Worm (Caenorhabditis elegans) whole organism, L1 larva: Measurements from ENCODE around the gene valv-1.

Experiments used
- C34B4.2 ChIP-seq: sonication (generic microtip); optimal IDR thresholded peaks from 2 replicates; lab custom pipeline; 2017; ENCODE audit warnings: mild to moderate bottlenecking, missing genetic modification characterization, missing compliant biosample characterization
- F16B12.6 ChIP-seq: fragments of 150-350 bp; optimal IDR thresholded peaks from 2 replicates; lab custom pipeline; 2014; ENCODE audit warnings: missing biosample characterization, missing genetic modification characterization
- Y116A8C.19 ChIP-seq: sonication (generic microtip); optimal IDR thresholded peaks from 2 replicates; lab custom pipeline; 2016; ENCODE audit warnings: missing compliant biosample characterization, missing genetic modification characterization, borderline replicate concordance
- alr-1 ChIP-seq: fragments of 200-800 bp; sonication (Bioruptor generic); optimal IDR thresholded peaks from 2 replicates; lab custom pipeline; 2018; ENCODE audit warnings: borderline replicate concordance, mild to moderate bottlenecking, missing genetic modification characterization, missing compliant biosample characterization
- ama-1 ChIP-seq: fragments of 150-350 bp; optimal IDR thresholded peaks from 2 replicates; lab custom pipeline; 2014
- blmp-1 ChIP-seq: fragments of 150-350 bp; optimal IDR thresholded peaks from 2 replicates; lab custom pipeline; 2014; ENCODE audit warnings: missing biosample characterization, missing genetic modification characterization
- ceh-63 ChIP-seq: fragments of 200-800 bp; sonication (Bioruptor generic); optimal IDR thresholded peaks from 2 replicates; lab custom pipeline; 2018; ENCODE audit warnings: mild to moderate bottlenecking, missing genetic modification characterization, missing compliant biosample characterization
- ceh-8 ChIP-seq: fragments of 200-800 bp; sonication (Bioruptor generic); optimal IDR thresholded peaks from 2 replicates; lab custom pipeline; 2018; ENCODE audit warnings: mild to moderate bottlenecking, missing genetic modification characterization, moderate library complexity, missing compliant biosample characterization
- ceh-82 ChIP-seq, 3 experiments: fragments of 150-350 bp in 1 of 3; sonication (generic microtip) in 2 of 3; optimal IDR thresholded peaks; 2 replicates each; lab custom pipeline; 2014 to 2017; ENCODE audit warnings: missing biosample characterization in 3 of 3, missing genetic modification characterization in 3 of 3
- ces-1 ChIP-seq: fragments of 150-350 bp; optimal IDR thresholded peaks from 2 replicates; lab custom pipeline; 2014; ENCODE audit warnings: missing biosample characterization, missing genetic modification reagents, missing genetic modification characterization
- efl-3 ChIP-seq: fragments of 200-800 bp; sonication (Bioruptor generic); optimal IDR thresholded peaks from 2 replicates; lab custom pipeline; 2018; ENCODE audit warnings: mild to moderate bottlenecking, missing genetic modification characterization, missing compliant biosample characterization
- egl-13 ChIP-seq: sonication (generic microtip); optimal IDR thresholded peaks from 2 replicates; lab custom pipeline; 2016; ENCODE audit warnings: missing genotype, missing genetic modification reagents, missing genetic modification characterization, missing compliant biosample characterization
- fkh-10 ChIP-seq: sonication (generic microtip); optimal IDR thresholded peaks from 2 replicates; lab custom pipeline; 2017; ENCODE audit warnings: missing biosample characterization, missing genetic modification reagents, missing genetic modification characterization
- fkh-8 ChIP-seq: sonication (generic microtip); optimal IDR thresholded peaks from 2 replicates; lab custom pipeline; 2016; ENCODE audit warnings: mild to moderate bottlenecking, missing genetic modification characterization, missing compliant biosample characterization
- hlh-17 ChIP-seq: fragments of 200-800 bp; sonication (Bioruptor generic); optimal IDR thresholded peaks from 2 replicates; lab custom pipeline; 2018; ENCODE audit warnings: missing genetic modification characterization, mild to moderate bottlenecking, missing compliant biosample characterization, moderate library complexity, borderline replicate concordance
- hlh-4 ChIP-seq: sonication (generic microtip); optimal IDR thresholded peaks from 2 replicates; lab custom pipeline; 2016; ENCODE audit warnings: mild to moderate bottlenecking, missing genetic modification characterization, missing compliant biosample characterization
- hpl-2 ChIP-seq: fragments of 150-350 bp; optimal IDR thresholded peaks from 2 replicates; lab custom pipeline; 2014; ENCODE audit warnings: missing biosample characterization, missing genetic modification reagents, missing genetic modification characterization
- isw-1 ChIP-seq: fragments of 200-800 bp; sonication (Bioruptor generic); IDR thresholded peaks from 2 replicates; pipeline ENCODE4 v1.3.6; 2022; ENCODE audit warnings: missing genetic modification characterization, missing compliant biosample characterization
- lin-14 ChIP-seq: fragments of 200-800 bp; sonication (Bioruptor generic); optimal IDR thresholded peaks from 2 replicates; lab custom pipeline; 2018; ENCODE audit warnings: mild to moderate bottlenecking, missing genetic modification characterization, moderate library complexity, missing compliant biosample characterization
- lin-15B ChIP-seq: fragments of 150-350 bp; sonication (generic microtip); optimal IDR thresholded peaks from 3 replicates; lab custom pipeline; 2014; ENCODE audit warnings: missing biosample characterization, missing genetic modification characterization
- lin-39 ChIP-seq: fragments of 150-350 bp; optimal IDR thresholded peaks from 2 replicates; lab custom pipeline; 2014; ENCODE audit warnings: missing biosample characterization, missing genetic modification reagents, missing genetic modification characterization
- lir-3 ChIP-seq: sonication (generic microtip); optimal IDR thresholded peaks from 2 replicates; lab custom pipeline; 2016; ENCODE audit warnings: mild to moderate bottlenecking, missing genetic modification characterization, moderate library complexity, missing compliant biosample characterization; ENCODE audit not compliant: poor library complexity
- mef-2 ChIP-seq: fragments of 150-350 bp; optimal IDR thresholded peaks from 2 replicates; lab custom pipeline; 2014; ENCODE audit warnings: missing biosample characterization, missing genetic modification characterization
- nhr-11 ChIP-seq: fragments of 150-350 bp; optimal IDR thresholded peaks from 2 replicates; lab custom pipeline; 2014; ENCODE audit warnings: missing biosample characterization, missing genetic modification characterization
- nhr-20 ChIP-seq: sonication (generic microtip); optimal IDR thresholded peaks from 2 replicates; lab custom pipeline; 2016; ENCODE audit warnings: mild to moderate bottlenecking, missing genetic modification characterization, missing compliant biosample characterization
- nhr-71 ChIP-seq: sonication (generic microtip); optimal IDR thresholded peaks from 2 replicates; lab custom pipeline; 2016; ENCODE audit warnings: mild to moderate bottlenecking, missing genetic modification characterization, moderate library complexity, missing compliant biosample characterization
- nhr-76 ChIP-seq: sonication (generic microtip); optimal IDR thresholded peaks from 2 replicates; lab custom pipeline; 2017; ENCODE audit warnings: missing biosample characterization, missing genetic modification characterization
- nhr-85 ChIP-seq: sonication (generic microtip); peaks from one replicate; lab custom pipeline; 2016; ENCODE audit warnings: missing genetic modification characterization, inconsistent platforms, missing compliant biosample characterization
- pag-3 ChIP-seq: sonication (generic microtip); optimal IDR thresholded peaks from 2 replicates; lab custom pipeline; 2017; ENCODE audit warnings: missing genetic modification characterization, mild to moderate bottlenecking, missing compliant biosample characterization, antibody characterized with exemption, borderline replicate concordance; ENCODE audit not compliant: insufficient read depth
- pax-3 ChIP-seq: fragments of 200-800 bp; sonication (Bioruptor generic); optimal IDR thresholded peaks from 2 replicates; lab custom pipeline; 2018; ENCODE audit warnings: mild to moderate bottlenecking, missing genetic modification characterization, moderate library complexity, missing compliant biosample characterization
- pqm-1 ChIP-seq: sonication (generic microtip); optimal IDR thresholded peaks from 3 replicates; lab custom pipeline; 2017; ENCODE audit warnings: missing biosample characterization, missing genetic modification characterization
- rnt-1 ChIP-seq: sonication (generic microtip); optimal IDR thresholded peaks from 2 replicates; lab custom pipeline; 2016; ENCODE audit warnings: mild to moderate bottlenecking, missing genetic modification characterization, moderate library complexity, missing compliant biosample characterization
- ztf-11 ChIP-seq, 2 experiments: sonication (generic microtip); optimal IDR thresholded peaks; 2 replicates each; lab custom pipeline; 2016 to 2017; ENCODE audit warnings: missing genetic modification characterization in 2 of 2, missing biosample characterization in 1 of 2, missing compliant biosample characterization in 1 of 2
- ztf-4 ChIP-seq: fragments of 150-350 bp; optimal IDR thresholded peaks from 2 replicates; lab custom pipeline; 2014; ENCODE audit warnings: missing biosample characterization, missing genetic modification characterization

Gene valv-1

ce11 chrIV:7456225-7456624 lies 11.1 kb upstream of the valv-1 start, which contains the start of gene F13B6.1:
Gene F13B6.1, plus strand, starts transcription at chrIV:7456525.
- TF ChIP-seq C34B4.2 (tag; lab: Kevin White, UChicago) (no peak), ama-1 (lab: Kevin White, UChicago) (no peak), lir-3 (no peak), fkh-10 (GFP tag; lab: Kevin White, UChicago) (no peak), lin-39 (tag; lab: Kevin White, UChicago) (no peak), ztf-4 (no peak), nhr-71 (tag; lab: Kevin White, UChicago) (no peak), nhr-11 (no peak), ceh-63 (GFP tag; lab: Kevin White, UChicago) (no peak), nhr-20 (tag; lab: Kevin White, UChicago) (no peak), efl-3 (GFP tag; lab: Kevin White, UChicago) (no peak), pax-3 (tag; lab: Kevin White, UChicago) (no peak), ztf-11 (tag; optimal IDR thresholded peaks at IDR 0.05; lab: Kevin White, UChicago) (no peak), blmp-1 (tag; lab: Kevin White, UChicago) (no peak)
- TF ChIP-seq, all 84 proteins: peak for 0

- TF ChIP-seq blmp-1 (tag; lab: Kevin White, UChicago) = peak; percentile 60
- no peak for TF ChIP-seq hpl-2
- TF ChIP-seq, all 84 proteins: peak for 1
Measured at ce11 chrIV:7454890-7455289, 9.8 kb upstream of the valv-1 start.

ce11 chrIV:7453661-7454159 lies 8.6 kb upstream of the valv-1 start:
- no peak for TF ChIP-seq lin-15B (tag; lab: Kevin White, UChicago)
- TF ChIP-seq Y116A8C.19 (tag; lab: Kevin White, UChicago) = no peak
- TF ChIP-seq F16B12.6 (tag; lab: Kevin White, UChicago) = no peak
- TF ChIP-seq fkh-10 (GFP tag; lab: Kevin White, UChicago) = peak; percentile 16
- TF ChIP-seq pag-3 (tag; lab: Kevin White, UChicago) = no peak
- TF ChIP-seq lin-39 (tag; lab: Kevin White, UChicago) = no peak
- no peak for TF ChIP-seq mef-2 (tag; lab: Kevin White, UChicago)
- no peak for TF ChIP-seq alr-1 (tag; lab: Kevin White, UChicago)
- no peak for TF ChIP-seq nhr-76 (tag; lab: Kevin White, UChicago)
- no peak for TF ChIP-seq hpl-2
- TF ChIP-seq isw-1 (GFP tag; lab: Robert Waterston, UW) = 0 out of 2 replicates have a peak, but pooled peaks have one; percentile 7
- TF ChIP-seq fkh-8 (tag; lab: Kevin White, UChicago) = peak; percentile 17
- TF ChIP-seq nhr-85 (tag; lab: Kevin White, UChicago) = no peak
- TF ChIP-seq egl-13 (tag; lab: Kevin White, UChicago) = no peak
- no peak for TF ChIP-seq efl-3 (GFP tag; lab: Kevin White, UChicago)
- no peak for TF ChIP-seq ceh-63 (GFP tag; lab: Kevin White, UChicago)
- no peak for TF ChIP-seq rnt-1 (tag; lab: Kevin White, UChicago)
- TF ChIP-seq hlh-4 (tag; lab: Kevin White, UChicago) = no peak
- no peak for TF ChIP-seq pqm-1 (tag; lab: Kevin White, UChicago)
- TF ChIP-seq hlh-17 (GFP tag; lab: Kevin White, UChicago) = no peak
- no peak for TF ChIP-seq ztf-11 (tag; optimal IDR thresholded peaks at IDR 0.05; lab: Kevin White, UChicago)
- no peak for TF ChIP-seq ces-1 (GFP tag; lab: Kevin White, UChicago)
- peak; percentile 28 for TF ChIP-seq ceh-8 (GFP tag; lab: Kevin White, UChicago)
- TF ChIP-seq ama-1 (lab: Kevin White, UChicago) = no peak
- no peak for TF ChIP-seq nhr-11
- TF ChIP-seq lin-14 (GFP tag; lab: Kevin White, UChicago) = peak; percentile 74
- TF ChIP-seq pax-3 (tag; lab: Kevin White, UChicago) = no peak
- TF ChIP-seq ceh-82 (tag; optimal IDR thresholded peaks at IDR 0.05; lab: Kevin White, UChicago) = peak in 1 of 3 experiments; percentile 36
- TF ChIP-seq, all 84 proteins: peak for 6
